Fruit fly (Drosophila melanogaster) whole organism, adult: ENCODE results near the gene mthl9.

Source experiments
- CG11617 ChIP-seq: fragments of 200-800 bp; sonication (Bioruptor generic); optimal IDR thresholded peaks from 2 replicates; lab custom pipeline; 2017; ENCODE audit warnings: mild to moderate bottlenecking, missing biosample characterization, missing genetic modification reagents, missing genetic modification characterization
- CG12768 ChIP-seq: fragments of 200-800 bp; sonication (Bioruptor generic); optimal IDR thresholded peaks from 2 replicates; lab custom pipeline; 2017; ENCODE audit warnings: missing biosample characterization, missing genetic modification characterization, mild to moderate bottlenecking, moderate library complexity, missing genetic modification reagents
- CG14711 ChIP-seq: fragments of 200-800 bp; sonication (Bioruptor generic); optimal IDR thresholded peaks from 2 replicates; lab custom pipeline; 2018; ENCODE audit warnings: missing biosample characterization, mild to moderate bottlenecking, missing genetic modification characterization, moderate library complexity
- CG1620 ChIP-seq: fragments of 200-800 bp; sonication (Bioruptor generic); optimal IDR thresholded peaks from 2 replicates; lab custom pipeline; 2016; ENCODE audit warnings: missing biosample characterization, missing genetic modification characterization
- CG33017 ChIP-seq: fragments of 200-800 bp; sonication (Bioruptor generic); optimal IDR thresholded peaks from 2 replicates; lab custom pipeline; 2018; ENCODE audit warnings: missing biosample characterization, mild to moderate bottlenecking, missing genetic modification characterization, moderate library complexity
- CG5204 ChIP-seq: fragments of 200-800 bp; sonication (Bioruptor generic); optimal IDR thresholded peaks from 2 replicates; lab custom pipeline; 2016; ENCODE audit warnings: missing biosample characterization, missing genetic modification characterization
- CG7045 ChIP-seq: fragments of 200-800 bp; sonication (Bioruptor generic); optimal IDR thresholded peaks from 2 replicates; lab custom pipeline; 2017; ENCODE audit warnings: missing biosample characterization, mild to moderate bottlenecking, missing genetic modification characterization
- CG7101 ChIP-seq: fragments of 200-800 bp; sonication (Bioruptor generic); optimal IDR thresholded peaks from 2 replicates; lab custom pipeline; 2018; ENCODE audit warnings: missing biosample characterization, mild to moderate bottlenecking, missing genetic modification characterization, moderate library complexity
- Clk ChIP-seq: fragments of 200-800 bp; sonication (Bioruptor generic); optimal IDR thresholded peaks from 2 replicates; lab custom pipeline; 2017; ENCODE audit warnings: missing biosample characterization, missing genetic modification characterization
- Crg-1 ChIP-seq: fragments of 200-800 bp; sonication (Bioruptor generic); optimal IDR thresholded peaks from 2 replicates; lab custom pipeline; 2016; ENCODE audit warnings: missing biosample characterization, missing genetic modification characterization
- Hr96 ChIP-seq: fragments of 200-800 bp; sonication (Bioruptor generic); optimal IDR thresholded peaks from 2 replicates; lab custom pipeline; 2016; ENCODE audit warnings: missing biosample characterization, missing genetic modification characterization
- Mnt ChIP-seq: fragments of 200-800 bp; sonication (Bioruptor generic); optimal IDR thresholded peaks from 2 replicates; lab custom pipeline; 2016; ENCODE audit warnings: missing biosample characterization, mild to moderate bottlenecking, missing genetic modification characterization
- bab1 ChIP-seq: fragments of 200-800 bp; sonication (Bioruptor generic); optimal IDR thresholded peaks from 3 replicates; lab custom pipeline; 2019; ENCODE audit warnings: missing biosample characterization, mild to moderate bottlenecking, missing genetic modification characterization, moderate library complexity
- cic ChIP-seq: fragments of 200-800 bp; sonication (Bioruptor generic); optimal IDR thresholded peaks from 2 replicates; lab custom pipeline; 2017; ENCODE audit warnings: missing biosample characterization, mild to moderate bottlenecking, missing genetic modification characterization, moderate library complexity
- cnc ChIP-seq, 2 experiments: fragments of >200 bp; optimal IDR thresholded peaks; 2 replicates each; lab custom pipeline; 2017
- kay ChIP-seq: fragments of 200-800 bp; sonication (Bioruptor generic); peaks from one replicate; lab custom pipeline; 2016; ENCODE audit warnings: missing biosample characterization, missing genetic modification characterization, borderline replicate concordance
- ovo ChIP-seq: fragments of 200-800 bp; sonication (Bioruptor generic); optimal IDR thresholded peaks from 2 replicates; lab custom pipeline; 2016; ENCODE audit warnings: missing biosample characterization, missing genetic modification characterization
- pad ChIP-seq: fragments of 200-800 bp; sonication (Bioruptor generic); optimal IDR thresholded peaks from 3 replicates; lab custom pipeline; 2017; ENCODE audit warnings: missing biosample characterization, missing genetic modification characterization, mild to moderate bottlenecking, moderate library complexity, missing genetic modification reagents
- tj ChIP-seq: fragments of 200-800 bp; sonication (Bioruptor generic); optimal IDR thresholded peaks from 3 replicates; lab custom pipeline; 2017; ENCODE audit warnings: missing biosample characterization, mild to moderate bottlenecking, missing genetic modification characterization, moderate library complexity
- toe ChIP-seq: fragments of 200-800 bp; sonication (Bioruptor generic); optimal IDR thresholded peaks from 2 replicates; lab custom pipeline; 2016; ENCODE audit warnings: missing biosample characterization, missing genetic modification characterization

The mthl9 gene

DNA sequence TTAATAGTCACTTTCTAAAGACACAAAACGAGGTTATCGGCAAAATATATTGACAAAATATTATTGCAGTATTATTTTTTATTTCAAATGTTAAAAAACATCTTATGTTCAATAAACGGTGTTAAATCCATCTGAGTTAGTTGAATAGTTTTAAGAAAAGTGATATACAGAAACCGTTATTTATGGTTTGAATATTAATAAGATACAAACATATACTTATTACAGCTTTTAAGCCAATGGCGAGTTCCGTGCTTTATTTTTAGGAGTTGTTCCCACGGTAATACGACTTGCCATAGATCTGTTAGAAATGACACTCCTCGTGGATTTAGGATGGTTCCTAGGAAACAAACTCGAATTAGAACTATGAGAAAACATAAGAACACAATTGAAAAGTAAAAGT lies 11.2 kb upstream of the mthl9 start:
- TF ChIP-seq kay (GFP tag; lab: Kevin White, UChicago) (peak; percentile 88), toe (GFP tag; lab: Kevin White, UChicago) (no peak)

DNA sequence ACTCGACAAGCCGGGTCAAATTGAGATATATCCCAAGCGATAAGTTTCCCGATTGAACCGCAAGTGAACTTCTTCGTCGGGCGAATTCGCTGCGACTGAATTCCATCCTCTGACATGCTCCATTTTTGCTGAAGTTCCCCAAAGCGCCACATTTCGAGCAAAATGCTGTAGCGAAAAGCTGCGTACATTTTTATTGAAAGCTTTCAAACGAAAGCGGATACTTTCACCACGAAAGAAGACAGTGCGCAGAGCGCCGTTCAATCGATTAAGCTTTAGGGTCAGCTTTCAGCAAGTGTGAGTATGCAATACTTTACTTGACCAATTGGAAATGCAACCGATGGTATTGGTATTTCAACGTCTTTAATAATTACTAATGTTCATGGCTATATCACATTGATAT lies 10.7 kb upstream of the mthl9 start, which contains the start of gene mthl10:
mthl10 (minus strand) TSS at position 77 of the 400 bp plus-strand sequence.
- no peak for TF ChIP-seq toe (GFP tag; lab: Kevin White, UChicago)
- TF ChIP-seq bab1 (GFP tag; lab: Kevin White, UChicago) = peak; percentile 83

DNA sequence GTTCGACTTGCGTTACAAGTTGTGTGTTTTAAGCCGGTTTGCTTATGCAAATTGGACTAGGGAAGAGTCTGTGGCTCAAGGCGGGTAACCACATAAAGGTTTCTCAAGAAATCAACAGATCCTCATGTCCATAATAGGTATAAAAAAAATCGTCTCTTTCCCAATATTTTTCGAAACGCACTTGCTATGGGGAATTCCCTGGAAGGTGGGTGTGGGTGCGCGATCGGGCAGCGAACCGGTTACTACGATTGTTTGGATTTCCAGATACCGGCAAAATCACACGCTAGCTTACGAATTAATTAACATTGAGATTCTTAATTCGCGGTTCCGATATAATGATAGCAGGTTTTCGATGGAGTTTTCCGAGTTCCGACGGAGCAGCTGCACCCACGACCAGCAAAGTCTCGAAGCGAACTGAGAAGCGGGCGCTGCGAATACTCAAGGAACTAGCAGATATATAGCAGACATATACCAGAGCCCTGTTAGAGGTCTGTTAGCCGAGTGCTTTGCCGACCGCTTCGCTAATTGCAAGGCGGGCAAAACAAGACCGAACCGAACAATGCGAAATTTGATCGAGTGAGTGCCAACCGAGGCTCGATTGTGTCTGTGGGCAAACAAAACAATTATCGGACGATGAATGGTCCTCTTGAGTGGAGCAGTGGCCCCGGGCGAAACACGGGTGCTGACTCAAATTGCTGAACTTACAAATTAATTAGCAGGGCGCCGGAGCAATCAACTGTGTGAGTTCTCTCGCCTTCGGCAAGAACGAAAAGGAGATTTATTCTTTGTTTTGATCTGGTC lies 9.1 kb upstream of the mthl9 start:
- TF ChIP-seq Mnt (peak; percentile 0), bab1 (GFP tag; lab: Kevin White, UChicago) (peak; percentile 25), CG11617 (GFP tag; lab: Kevin White, UChicago) (no peak), cic (GFP tag; lab: Kevin White, UChicago) (peak; percentile 26), tj (peak; percentile 86)

DNA sequence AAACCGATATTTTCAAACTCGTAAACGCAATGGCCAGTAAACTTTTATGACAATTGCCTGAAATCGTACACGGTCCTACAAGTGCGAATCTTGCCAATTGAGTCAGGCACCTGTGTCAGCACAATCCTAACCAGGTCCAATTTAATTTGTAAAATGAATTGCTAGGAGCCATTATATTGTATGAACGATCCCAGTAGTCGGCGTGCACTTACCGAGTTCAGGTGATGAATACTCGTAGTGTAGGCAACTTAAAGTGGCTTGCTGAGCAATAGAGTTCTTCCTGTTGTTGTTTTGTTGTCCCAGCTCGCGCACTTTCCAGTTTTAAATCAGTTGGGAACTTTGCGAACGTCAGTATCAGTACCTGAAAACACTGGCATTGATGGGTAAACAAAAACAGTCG lies 8.5 kb upstream of the mthl9 start:
- TF ChIP-seq cic (GFP tag; lab: Kevin White, UChicago) (peak; percentile 24), tj (peak; percentile 90), CG33017 (tag; lab: Kevin White, UChicago) (no peak)

DNA sequence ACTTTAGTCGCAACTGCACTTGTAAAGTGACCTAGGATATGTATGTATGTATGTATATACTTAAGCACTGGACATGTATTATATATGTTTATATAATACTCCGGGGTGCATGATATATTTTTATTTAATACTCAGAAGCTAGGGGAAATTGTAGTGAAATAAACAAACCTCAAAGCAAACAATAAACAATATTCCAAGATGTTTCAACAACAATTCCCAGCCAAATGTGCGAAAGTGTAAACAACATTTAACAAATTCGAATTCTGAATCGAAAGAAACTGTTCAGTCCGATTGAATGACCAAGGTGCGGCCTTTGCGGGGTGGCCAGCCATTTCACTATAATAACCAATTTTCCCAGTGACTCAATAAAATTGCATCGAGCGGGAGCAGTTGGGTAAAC lies 8.0 kb upstream of the mthl9 start:
- TF ChIP-seq kay (GFP tag; lab: Kevin White, UChicago) = peak; percentile 94
- TF ChIP-seq CG7045 = no peak

DNA sequence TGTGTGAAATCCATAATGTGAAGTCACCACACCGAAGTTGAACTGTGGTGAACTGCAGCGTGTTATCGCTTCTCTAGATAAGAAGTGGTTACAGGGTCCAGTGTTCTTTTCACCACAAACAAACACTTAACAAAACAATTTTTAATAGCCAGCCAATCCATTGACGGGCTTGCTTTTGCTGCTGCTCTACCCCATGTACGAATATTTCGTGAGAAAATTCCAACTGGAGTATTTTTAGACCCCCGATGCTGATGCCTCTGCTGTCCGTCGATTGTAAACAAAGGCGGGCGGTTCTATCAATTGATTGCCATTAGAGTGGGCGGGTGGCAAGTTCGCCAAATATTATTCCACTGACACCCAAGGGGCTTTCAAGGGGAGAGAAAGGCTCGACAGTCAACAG lies 7.0 kb upstream of the mthl9 start:
- TF ChIP-seq cnc (optimal IDR thresholded peaks at IDR 0.05; lab: Kevin White, UChicago) (no peak), pad (no peak), ovo (no peak), CG5204 (GFP tag; lab: Kevin White, UChicago) (no peak), CG14711 (tag; lab: Kevin White, UChicago) (no peak), CG12768 (no peak), CG33017 (tag; lab: Kevin White, UChicago) (no peak), tj (no peak), kay (GFP tag; lab: Kevin White, UChicago) (no peak), toe (GFP tag; lab: Kevin White, UChicago) (no peak), bab1 (GFP tag; lab: Kevin White, UChicago) (no peak), CG7101 (no peak)

DNA sequence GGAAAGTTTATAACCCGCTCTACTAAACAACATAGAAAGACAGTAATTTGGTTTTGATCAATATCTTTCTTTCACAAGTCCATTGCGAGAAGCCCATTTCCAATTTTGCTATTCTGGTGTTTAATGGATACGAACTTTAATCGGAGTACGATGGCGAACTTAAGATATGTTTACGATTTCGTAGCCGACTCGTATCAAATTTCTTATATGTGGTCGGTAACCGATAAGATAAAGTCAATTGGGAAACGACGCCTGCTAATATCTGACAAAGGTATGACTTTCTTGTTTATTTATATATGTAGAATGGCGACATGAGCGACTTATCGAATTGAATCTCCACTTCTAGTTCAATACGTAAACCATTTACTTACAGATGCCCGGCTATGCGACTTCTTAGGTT lies 6.0 kb upstream of the mthl9 start:
- TF ChIP-seq kay (GFP tag; lab: Kevin White, UChicago) = peak; percentile 91
- TF ChIP-seq toe (GFP tag; lab: Kevin White, UChicago) = no peak

DNA sequence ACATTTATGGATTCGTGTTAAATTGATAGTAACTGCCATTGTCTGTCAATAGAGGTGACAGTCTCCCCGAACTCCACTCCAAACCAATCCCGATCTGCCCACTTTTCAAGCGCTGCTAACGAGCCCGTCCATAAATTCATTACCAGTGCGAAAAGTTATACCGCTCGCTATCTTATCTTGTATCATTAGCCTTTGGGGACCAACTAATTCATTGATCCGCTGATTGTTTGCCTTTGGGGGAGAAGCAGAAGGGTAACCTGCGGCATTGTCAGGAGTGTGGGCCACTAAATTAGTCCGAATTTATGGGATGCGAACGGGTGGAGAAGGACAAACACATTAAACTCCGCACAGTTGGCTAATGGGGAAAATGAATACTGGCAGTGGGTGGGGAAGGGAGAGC lies 5.0 kb upstream of the mthl9 start:
- TF ChIP-seq kay (GFP tag; lab: Kevin White, UChicago) = no peak
- no peak for TF ChIP-seq bab1 (GFP tag; lab: Kevin White, UChicago)
- TF ChIP-seq CG1620 (GFP tag; lab: Kevin White, UChicago) = no peak
- no peak for TF ChIP-seq Clk (GFP tag; lab: Kevin White, UChicago)
- no peak for TF ChIP-seq CG12768
- TF ChIP-seq CG5204 (GFP tag; lab: Kevin White, UChicago) = no peak
- no peak for TF ChIP-seq CG14711 (tag; lab: Kevin White, UChicago)
- no peak for TF ChIP-seq toe (GFP tag; lab: Kevin White, UChicago)
- no peak for TF ChIP-seq CG11617 (GFP tag; lab: Kevin White, UChicago)
- TF ChIP-seq Crg-1 (GFP tag; lab: Kevin White, UChicago) = no peak
- TF ChIP-seq CG7045 = no peak
- TF ChIP-seq pad = no peak
- TF ChIP-seq CG33017 (tag; lab: Kevin White, UChicago) = no peak
- no peak for TF ChIP-seq cic (GFP tag; lab: Kevin White, UChicago)
- TF ChIP-seq cnc (optimal IDR thresholded peaks at IDR 0.05; lab: Kevin White, UChicago) = no peak
- TF ChIP-seq CG7101 = no peak
- no peak for TF ChIP-seq ovo
- no peak for TF ChIP-seq Hr96 (GFP tag; lab: Kevin White, UChicago)
- no peak for TF ChIP-seq tj
- no peak for TF ChIP-seq Mnt
